Worm (Caenorhabditis elegans) whole organism, young adult: ENCODE results near the gene C04C3.7.
A peak's percentile ranks its signal among the peaks of the same experiment; 100 is the strongest.

Source experiments
- B0336.3 ChIP-seq: fragments of 200-800 bp; sonication (Bioruptor generic); IDR thresholded peaks from 2 replicates; pipeline ENCODE4 v1.3.6; 2022; ENCODE audit warnings: missing genetic modification characterization, missing compliant biosample characterization
- F37B4.10 ChIP-seq: fragments of 200-800 bp; sonication (Bioruptor generic); IDR thresholded peaks from 2 replicates; pipeline ENCODE4 v1.3.6; 2022; ENCODE audit warnings: missing genetic modification characterization, missing compliant biosample characterization
- F57C9.4 ChIP-seq: sonication (generic microtip); optimal IDR thresholded peaks from 2 replicates; lab custom pipeline; 2017; ENCODE audit warnings: mild to moderate bottlenecking, missing genetic modification characterization, missing compliant biosample characterization
- K11D2.4 ChIP-seq: fragments of 200-800 bp; sonication (Bioruptor generic); IDR thresholded peaks from 2 replicates; pipeline ENCODE4 v1.3.6; 2022; ENCODE audit warnings: missing genetic modification reagents, missing genetic modification characterization, missing compliant biosample characterization
- akir-1 ChIP-seq: fragments of 200-800 bp; sonication (Bioruptor generic); optimal IDR thresholded peaks from 2 replicates; lab custom pipeline; 2018; ENCODE audit warnings: mild to moderate bottlenecking, missing genetic modification characterization, moderate library complexity, missing compliant biosample characterization
- attf-3 ChIP-seq: fragments of 200-800 bp; sonication (Bioruptor generic); conservative IDR thresholded peaks from 2 replicates; pipeline ENCODE4 v1.3.6; 2022; ENCODE audit warnings: missing genetic modification reagents, missing genetic modification characterization, missing compliant biosample characterization
- ceh-40 ChIP-seq: fragments of 200-800 bp; sonication (Bioruptor generic); IDR thresholded peaks from 2 replicates; pipeline ENCODE4 v1.3.6; 2022; ENCODE audit warnings: missing genetic modification characterization, missing compliant biosample characterization
- dox-1 ChIP-seq: fragments of 200-800 bp; sonication (Bioruptor generic); IDR thresholded peaks from 2 replicates; pipeline ENCODE4 v1.3.6; 2022; ENCODE audit warnings: missing genetic modification reagents, missing genetic modification characterization, missing compliant biosample characterization
- fkh-3 ChIP-seq: sonication (generic microtip); optimal IDR thresholded peaks from 2 replicates; lab custom pipeline; 2016; ENCODE audit warnings: mild to moderate bottlenecking, missing genetic modification characterization, missing compliant biosample characterization
- madf-6 ChIP-seq: fragments of 200-800 bp; sonication (Bioruptor generic); IDR thresholded peaks from 2 replicates; pipeline ENCODE4 v1.3.6; 2022; ENCODE audit warnings: missing genetic modification reagents, missing genetic modification characterization, missing compliant biosample characterization
- mcd-1 ChIP-seq: fragments of 200-800 bp; sonication (Bioruptor generic); IDR thresholded peaks from 2 replicates; pipeline ENCODE4 v1.3.6; 2022; ENCODE audit warnings: missing genetic modification reagents, missing genetic modification characterization, missing compliant biosample characterization
- nhr-120 ChIP-seq: fragments of 200-800 bp; sonication (Bioruptor generic); IDR thresholded peaks from 2 replicates; pipeline ENCODE4 v1.3.6; 2022; ENCODE audit warnings: missing genetic modification characterization, missing compliant biosample characterization
- repo-1 ChIP-seq: sonication (generic microtip); optimal IDR thresholded peaks from 2 replicates; lab custom pipeline; 2017; ENCODE audit warnings: mild to moderate bottlenecking, missing genetic modification characterization, missing compliant biosample characterization
- snpc-1.3 ChIP-seq: sonication (generic microtip); optimal IDR thresholded peaks from 2 replicates; lab custom pipeline; 2017; ENCODE audit warnings: missing genetic modification characterization, mild to moderate bottlenecking, missing compliant biosample characterization, antibody characterized with exemption, moderate library complexity, missing genotype, missing genetic modification reagents; ENCODE audit not compliant: insufficient read depth
- sptf-2 ChIP-seq: fragments of 200-800 bp; sonication (Bioruptor generic); optimal IDR thresholded peaks from 2 replicates; lab custom pipeline; 2018; ENCODE audit warnings: mild to moderate bottlenecking, missing genetic modification characterization, missing compliant biosample characterization
- ztf-26 ChIP-seq: sonication (generic microtip); optimal IDR thresholded peaks from 2 replicates; lab custom pipeline; 2017; ENCODE audit warnings: missing genetic modification characterization, missing compliant biosample characterization

The C04C3.7 gene

DNA sequence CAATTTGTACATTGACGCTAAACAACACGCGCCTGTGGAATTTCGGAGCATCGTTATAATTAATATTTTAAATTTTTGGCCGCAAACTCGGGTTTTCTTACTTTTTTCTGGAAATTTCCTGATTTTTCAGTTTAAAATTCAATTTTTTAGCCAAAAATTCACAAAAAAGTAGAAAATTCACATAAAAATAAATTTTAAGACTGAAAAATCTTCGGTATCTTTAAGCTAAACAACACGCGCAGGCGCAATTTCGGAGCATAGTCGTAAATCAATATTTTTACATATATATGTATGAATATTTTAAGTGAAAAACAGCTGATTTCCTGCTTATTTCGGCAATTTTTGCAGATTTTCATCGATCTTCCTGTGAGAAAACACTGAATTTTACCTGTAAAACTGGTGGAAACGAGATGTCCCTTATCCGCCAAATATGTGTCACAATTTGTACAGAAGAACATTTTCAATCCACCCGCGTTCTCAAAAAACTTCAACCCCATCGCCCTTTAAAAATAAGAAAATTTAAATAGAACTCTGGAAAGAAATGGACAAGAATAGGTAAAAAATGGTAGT lies 50.9 kb downstream of the C04C3.7 start, which contains the start of gene B0546.3 (continued):
- no peak for TF ChIP-seq F37B4.10 (GFP tag; lab: Robert Waterston, UW)
- TF ChIP-seq fkh-3 (tag; lab: Kevin White, UChicago): no peak
- no peak for TF ChIP-seq mcd-1 (GFP tag; lab: Robert Waterston, UW)
- TF ChIP-seq madf-6 (GFP tag; lab: Robert Waterston, UW): 0 out of 2 replicates have a peak, but pooled peaks have one; percentile 25
- TF ChIP-seq repo-1 (tag; lab: Kevin White, UChicago): peak; percentile 54
- no peak for TF ChIP-seq sptf-2
- no peak for TF ChIP-seq akir-1 (GFP tag; lab: Kevin White, UChicago)
- peak; percentile 59 for TF ChIP-seq F57C9.4 (tag; lab: Kevin White, UChicago)
- TF ChIP-seq ceh-40 (GFP tag; lab: Robert Waterston, UW): no peak
- TF ChIP-seq snpc-1.3 (tag; lab: Kevin White, UChicago): no peak
- TF ChIP-seq nhr-120: no peak
- 0 out of 2 replicates have a peak, but pooled peaks have one; percentile 29 for TF ChIP-seq B0336.3 (GFP tag; lab: Robert Waterston, UW)
- TF ChIP-seq K11D2.4 (GFP tag; lab: Robert Waterston, UW): no peak
- peak; percentile 30; the same call in 1 of the 2 replicates for TF ChIP-seq attf-3 (GFP tag; lab: Robert Waterston, UW)
- TF ChIP-seq ztf-26: peak; percentile 63
- TF ChIP-seq dox-1 (GFP tag; lab: Robert Waterston, UW): 0 out of 2 replicates have a peak, but pooled peaks have one; percentile 10
